Fruit fly (Drosophila melanogaster): ENCODE results near the gene tadr.

Gene tadr

DNA sequence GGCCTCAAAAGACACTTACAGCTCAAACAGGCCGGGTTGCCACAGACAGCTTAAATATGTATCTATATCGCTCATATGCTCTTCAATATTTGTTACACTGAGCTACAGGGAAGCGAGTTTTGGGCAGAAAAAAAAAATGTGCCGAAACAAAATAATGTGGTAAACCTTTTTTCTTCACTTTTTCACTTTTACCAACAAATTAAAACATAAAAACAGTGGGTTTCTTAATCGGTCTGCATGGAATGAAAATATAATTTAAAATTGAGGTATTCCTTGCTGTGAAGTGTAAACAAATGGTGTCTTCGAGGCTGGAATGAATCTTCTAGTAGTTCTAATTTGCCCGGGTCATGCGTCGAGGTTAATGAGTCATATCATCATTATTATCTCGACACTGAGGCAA is 36.5 kb upstream of the tadr start (continued):
- TF ChIP-seq CG15601 (tag; optimal IDR thresholded peaks at IDR 0.05) (no peak), fru (optimal IDR thresholded peaks at IDR 0.05) (no peak), sim (GFP tag; IDR thresholded peaks at IDR 0.05) (no peak), CG9727 (GFP tag; optimal IDR thresholded peaks at IDR 0.05) (peak; percentile 59), gem (tag; optimal IDR thresholded peaks at IDR 0.05) (peak; percentile 81), ssp (GFP tag; IDR thresholded peaks at IDR 0.05) (0 out of 2 replicates have a peak, but pooled peaks have one; percentile 29), Atf6 (GFP tag; IDR thresholded peaks at IDR 0.05) (peak; percentile 62), CG1603 (tag; optimal IDR thresholded peaks at IDR 0.05) (peak; percentile 59), klu (GFP tag; IDR thresholded peaks at IDR 0.05) (0 out of 2 replicates have a peak, but pooled peaks have one; percentile 25), onecut (GFP tag; IDR thresholded peaks at IDR 0.05) (peak; percentile 12; the same call in 1 of the 2 replicates), CG17912 (GFP tag; optimal IDR thresholded peaks at IDR 0.05) (no peak), ind (GFP tag; optimal IDR thresholded peaks at IDR 0.05) (peak; percentile 66), CG5245 (GFP tag; optimal IDR thresholded peaks at IDR 0.05) (peak; percentile 13), br (optimal IDR thresholded peaks at IDR 0.05) (no peak), lilli (GFP tag; optimal IDR thresholded peaks at IDR 0.05) (peak; percentile 72), CG8388 (GFP tag; optimal IDR thresholded peaks at IDR 0.05) (peak; percentile 60), CG9797 (GFP tag; optimal IDR thresholded peaks at IDR 0.05) (no peak), stwl (tag; optimal IDR thresholded peaks at IDR 0.05) (no peak), CG18476 (GFP tag; optimal IDR thresholded peaks at IDR 0.05) (peak; percentile 43), CG3407 (GFP tag; optimal IDR thresholded peaks at IDR 0.05) (peak; percentile 33), Opbp (GFP tag; IDR thresholded peaks at IDR 0.05; ENCODE audit: partially characterized antibody) (no peak), nom (GFP tag; optimal IDR thresholded peaks at IDR 0.05) (no peak), CG3065 (GFP tag; optimal IDR thresholded peaks at IDR 0.05) (no peak), CG11247 (GFP tag; IDR thresholded peaks at IDR 0.05) (0 out of 2 replicates have a peak, but pooled peaks have one; percentile 26), B-H2 (GFP tag; optimal IDR thresholded peaks at IDR 0.05) (no peak), pros (GFP tag; optimal IDR thresholded peaks at IDR 0.05) (no peak), B-H1 (GFP tag; IDR thresholded peaks at IDR 0.05) (0 out of 3 replicates have a peak, but pooled peaks have one; percentile 23), CG15514 (GFP tag; optimal IDR thresholded peaks at IDR 0.05) (peak; percentile 49), CG4360 (GFP tag; IDR thresholded peaks at IDR 0.05) (no peak), CG6272 (GFP tag; IDR thresholded peaks at IDR 0.05) (no peak), HLH3B (GFP tag; IDR thresholded peaks at IDR 0.05) (peak; percentile 69), salm (tag; optimal IDR thresholded peaks at IDR 0.05) (peak; percentile 48), CG15696 (tag; optimal IDR thresholded peaks at IDR 0.05) (peak; percentile 27), CG8089 (GFP tag; optimal IDR thresholded peaks at IDR 0.05) (peak; percentile 36), gro (GFP tag; optimal IDR thresholded peaks at IDR 0.05) (peak; percentile 51), tna (GFP tag; IDR thresholded peaks at IDR 0.05; ENCODE audit: partially characterized antibody) (no peak), CG6689 (GFP tag; IDR thresholded peaks at IDR 0.05) (peak; percentile 72), Lim3 (GFP tag; IDR thresholded peaks at IDR 0.05) (no peak), tup (GFP tag; optimal IDR thresholded peaks at IDR 0.05) (peak; percentile 39), ap (GFP tag; IDR thresholded peaks at IDR 0.05) (no peak), Xrp1 (GFP tag; IDR thresholded peaks at IDR 0.05) (peak; percentile 83)

DNA sequence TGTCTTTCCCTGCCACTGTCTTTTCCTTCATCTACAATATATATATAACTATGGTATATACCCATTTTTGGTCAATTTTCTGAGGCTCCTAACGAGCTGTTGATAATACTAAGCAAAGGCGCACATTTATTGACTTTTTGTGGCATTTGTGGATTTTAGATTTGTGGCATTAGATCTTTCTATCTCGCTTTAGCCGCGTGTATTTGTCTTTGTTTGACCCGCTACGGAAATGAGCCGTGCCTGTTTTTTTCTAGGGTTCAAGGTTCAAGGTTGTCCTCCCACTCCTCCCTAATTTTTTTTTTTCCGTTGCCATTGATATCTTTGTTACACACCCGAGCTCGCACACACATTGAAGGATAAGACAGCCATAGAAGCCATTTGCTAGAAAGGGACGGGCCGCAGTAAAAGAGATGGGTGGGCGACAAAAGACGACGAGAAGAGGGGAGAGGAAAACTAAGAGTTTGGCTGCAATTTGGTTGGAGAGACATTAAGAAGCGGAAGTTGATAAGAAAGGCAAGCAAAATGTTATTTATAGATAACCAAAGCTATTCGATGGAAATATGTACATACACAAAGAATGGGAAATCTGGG is 35.5 kb upstream of the tadr start:
- peak; percentile 8 for TF ChIP-seq CG33557 (GFP tag; optimal IDR thresholded peaks at IDR 0.05)
- peak; percentile 13 for TF ChIP-seq CG1233 (GFP tag; optimal IDR thresholded peaks at IDR 0.05)
- TF ChIP-seq cg (GFP tag; optimal IDR thresholded peaks at IDR 0.05) = peak; percentile 15
- TF ChIP-seq Nf-YA (GFP tag; IDR thresholded peaks at IDR 0.05) = no peak
- TF ChIP-seq CG9727 (GFP tag; optimal IDR thresholded peaks at IDR 0.05) = peak; percentile 4
- TF ChIP-seq CG11093 (GFP tag; IDR thresholded peaks at IDR 0.05) = no peak
- peak in 1 of 2 experiments; percentile 93 for TF ChIP-seq Hr78 (GFP tag; optimal IDR thresholded peaks at IDR 0.05)
- TF ChIP-seq kni (GFP tag; optimal IDR thresholded peaks at IDR 0.05) = peak; percentile 33
- peak; percentile 11 for TF ChIP-seq CG12104 (GFP tag; optimal IDR thresholded peaks at IDR 0.05)
- peak; percentile 28 for TF ChIP-seq grn (GFP tag; optimal IDR thresholded peaks at IDR 0.05)
- peak; percentile 44 for TF ChIP-seq zen (tag; optimal IDR thresholded peaks at IDR 0.05)
- TF ChIP-seq Mes4 (GFP tag; optimal IDR thresholded peaks at IDR 0.05) = no peak
- TF ChIP-seq CG17802 (tag; optimal IDR thresholded peaks at IDR 0.05) = no peak

Measured in whole organism, embryonic.